Worm (Caenorhabditis elegans) whole organism, L1 larva: ENCODE results near the gene C34C6.3.

Experiments used
- C16A3.4 ChIP-seq: fragments of 150-350 bp; optimal IDR thresholded peaks from 2 replicates; lab custom pipeline; 2014; ENCODE audit warnings: missing biosample characterization, missing genetic modification characterization
- fkh-8 ChIP-seq: sonication (generic microtip); optimal IDR thresholded peaks from 2 replicates; lab custom pipeline; 2016; ENCODE audit warnings: mild to moderate bottlenecking, missing genetic modification characterization, missing compliant biosample characterization
- fos-1 ChIP-seq: fragments of 150-350 bp; optimal IDR thresholded peaks from 2 replicates; lab custom pipeline; 2014; ENCODE audit warnings: missing biosample characterization, missing genetic modification characterization
- nhr-19 ChIP-seq: fragments of 200-800 bp; sonication (Bioruptor generic); conservative IDR thresholded peaks from 2 replicates; pipeline ENCODE4 v1.3.6; 2022; ENCODE audit warnings: missing genetic modification characterization, missing compliant biosample characterization
- nhr-28 ChIP-seq: fragments of 150-350 bp; optimal IDR thresholded peaks from 2 replicates; lab custom pipeline; 2014; ENCODE audit warnings: missing biosample characterization, missing genetic modification characterization
- nhr-77 ChIP-seq: fragments of 150-350 bp; optimal IDR thresholded peaks from 2 replicates; lab custom pipeline; 2014; ENCODE audit warnings: missing biosample characterization, missing genetic modification characterization
- pqm-1 ChIP-seq: sonication (generic microtip); optimal IDR thresholded peaks from 3 replicates; lab custom pipeline; 2017; ENCODE audit warnings: missing biosample characterization, missing genetic modification characterization
- snpc-4 ChIP-seq: fragments of 150-350 bp; optimal IDR thresholded peaks from 2 replicates; lab custom pipeline; 2014; ENCODE audit warnings: missing biosample characterization, missing genetic modification characterization
- tbx-2 ChIP-seq: sonication (generic microtip); optimal IDR thresholded peaks from 2 replicates; lab custom pipeline; 2016; ENCODE audit warnings: missing genetic modification characterization, missing compliant biosample characterization
- unc-30 ChIP-seq: sonication (generic microtip); optimal IDR thresholded peaks from 2 replicates; lab custom pipeline; 2017; ENCODE audit warnings: missing biosample characterization, missing genetic modification characterization
- xbp-1 ChIP-seq: sonication (generic microtip); optimal IDR thresholded peaks from 2 replicates; lab custom pipeline; 2016; ENCODE audit warnings: missing genetic modification characterization, missing compliant biosample characterization
- ztf-11 ChIP-seq, 2 experiments: sonication (generic microtip); optimal IDR thresholded peaks; 2 replicates each; lab custom pipeline; 2016 to 2017; ENCODE audit warnings: missing genetic modification characterization in 2 of 2, missing biosample characterization in 1 of 2, missing compliant biosample characterization in 1 of 2

DNA sequence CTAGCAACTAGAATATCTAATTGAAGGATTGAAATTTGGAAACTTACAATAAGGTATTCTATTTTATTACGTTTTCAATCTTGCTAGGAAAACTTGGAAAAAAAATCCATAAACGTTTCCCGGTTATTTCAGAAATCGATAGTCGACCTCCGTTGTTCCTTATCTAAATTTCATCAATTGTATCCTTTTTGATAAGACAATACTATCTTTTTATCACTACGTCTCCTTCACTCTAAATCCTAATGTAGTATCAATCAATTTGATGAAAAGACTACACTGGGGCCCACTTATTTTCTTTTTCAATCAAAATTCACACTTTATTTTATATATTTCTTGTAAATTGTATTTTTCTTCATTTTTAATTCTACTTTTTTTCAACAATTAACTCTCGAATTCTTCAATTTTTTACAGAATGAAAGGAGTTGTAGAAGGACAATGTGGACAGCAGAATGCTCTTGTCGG, 12.7 kb downstream of the C34C6.3 start, which contains the start of gene prx-5:
- TF ChIP-seq fos-1 (tag; lab: Kevin White, UChicago) (no peak), xbp-1 (tag; lab: Kevin White, UChicago) (no peak), unc-30 (no peak), nhr-19 (GFP tag; lab: Robert Waterston, UW) (no peak), C16A3.4 (tag; lab: Kevin White, UChicago) (no peak), pqm-1 (tag; lab: Kevin White, UChicago) (no peak), nhr-77 (tag; lab: Kevin White, UChicago) (no peak), ztf-11 (tag; optimal IDR thresholded peaks at IDR 0.05; lab: Kevin White, UChicago) (no peak), nhr-28 (no peak), fkh-8 (tag; lab: Kevin White, UChicago) (no peak), snpc-4 (tag; lab: Kevin White, UChicago) (no peak), tbx-2 (tag; lab: Kevin White, UChicago) (no peak)
